Worm (Caenorhabditis elegans): ENCODE results near the gene K12H6.8.
A peak's percentile ranks its signal among the peaks of the same experiment; 100 is the strongest.

Gene K12H6.8

ce11 chrII:2783380-2783779 is 44.3 kb upstream of the K12H6.8 start:
- TF ChIP-seq set-16 (GFP tag; IDR thresholded peaks at IDR 0.05): peak; percentile 86
- TF ChIP-seq gei-8 (GFP tag; optimal IDR thresholded peaks at IDR 0.05): no peak

- TF ChIP-seq F44E2.7 (GFP tag; IDR thresholded peaks at IDR 0.05) (no peak), unc-62 (GFP tag; optimal IDR thresholded peaks at IDR 0.05 in 1 of 2) (peak in 1 of 2 experiments; percentile 14), unc-62 (tag; optimal IDR thresholded peaks at IDR 0.05) (no peak), set-16 (GFP tag; IDR thresholded peaks at IDR 0.05) (peak; percentile 92), aha-1 (tag) (peak; percentile 37)
These were observed 41.9 kb upstream of the K12H6.8 start for ce11 chrII:2785787-2786186.

ce11 chrII:2787031-2787512 is 40.6 kb upstream of the K12H6.8 start, which contains the start of the genes F08D12.12 and srpa-72:
Gene F08D12.12 (minus strand): TSS chrII:2787081.
Gene srpa-72 (plus strand): TSS chrII:2787481.
- TF ChIP-seq hmg-1.1 (GFP tag; IDR thresholded peaks at IDR 0.05): peak; percentile 59
- TF ChIP-seq daf-8 (GFP tag; IDR thresholded peaks at IDR 0.05): no peak
- TF ChIP-seq hlh-11 (tag; optimal IDR thresholded peaks at IDR 0.05): peak; percentile 28
- no peak for TF ChIP-seq daf-19 (GFP tag; conservative IDR thresholded peaks at IDR 0.05)
- TF ChIP-seq nhr-28 (tag; optimal IDR thresholded peaks at IDR 0.05): no peak
- peak in 1 of 2 experiments; percentile 55 for TF ChIP-seq unc-62 (GFP tag; optimal IDR thresholded peaks at IDR 0.05 in 1 of 2)
- TF ChIP-seq unc-62 (tag; optimal IDR thresholded peaks at IDR 0.05): no peak
- TF ChIP-seq ceh-44 (GFP tag; IDR thresholded peaks at IDR 0.05): 0 out of 2 replicates have a peak, but pooled peaks have one; percentile 28
- TF ChIP-seq mes-2 (tag; optimal IDR thresholded peaks at IDR 0.05; ENCODE audit: poor library complexity, severe bottlenecking): peak; percentile 74
- peak; percentile 37 for TF ChIP-seq dpl-1 (GFP tag; optimal IDR thresholded peaks at IDR 0.05)
- TF ChIP-seq zag-1 (tag; optimal IDR thresholded peaks at IDR 0.05): no peak
- TF ChIP-seq ceh-20 (GFP tag; IDR thresholded peaks at IDR 0.05): 0 out of 2 replicates have a peak, but pooled peaks have one; percentile 9
- peak in 1 of 2 experiments; percentile 21 for TF ChIP-seq hif-1 (tag; optimal IDR thresholded peaks at IDR 0.05)
- TF ChIP-seq rbr-2 (tag; optimal IDR thresholded peaks at IDR 0.05): peak; percentile 21
- no peak for TF ChIP-seq Y75B8A.6 (GFP tag; IDR thresholded peaks at IDR 0.05)

ce11 chrII:2787849-2788248 is 39.8 kb upstream of the K12H6.8 start:
- peak; percentile 76 for TF ChIP-seq set-16 (GFP tag; IDR thresholded peaks at IDR 0.05)
- TF ChIP-seq unc-62 (GFP tag; optimal IDR thresholded peaks at IDR 0.05 in 1 of 2): peak in 1 of 2 experiments; percentile 81
- TF ChIP-seq unc-62 (tag; optimal IDR thresholded peaks at IDR 0.05): no peak
- no peak for TF ChIP-seq nhr-28 (tag; optimal IDR thresholded peaks at IDR 0.05)
- no peak for TF ChIP-seq lir-3 (tag; optimal IDR thresholded peaks at IDR 0.05)

ce11 chrII:2791693-2792092 is 36.0 kb upstream of the K12H6.8 start:
- TF ChIP-seq set-16 (GFP tag; IDR thresholded peaks at IDR 0.05) (peak; percentile 56), spr-1 (tag; optimal IDR thresholded peaks at IDR 0.05) (no peak)

- TF ChIP-seq ceh-28 (tag; optimal IDR thresholded peaks at IDR 0.05) (peak; percentile 75), tag-97 (GFP tag; IDR thresholded peaks at IDR 0.05) (no peak), jun-1 (tag; optimal IDR thresholded peaks at IDR 0.05) (no peak), ZK337.2 (GFP tag; IDR thresholded peaks at IDR 0.05) (no peak), unc-62 (GFP tag; optimal IDR thresholded peaks at IDR 0.05 in 1 of 2) (peak in 1 of 2 experiments; percentile 51), unc-62 (tag; optimal IDR thresholded peaks at IDR 0.05) (no peak)
These were observed 32.3 kb upstream of the K12H6.8 start for ce11 chrII:2795413-2795812.

ce11 chrII:2796431-2796830 is 31.3 kb upstream of the K12H6.8 start:
- TF ChIP-seq set-16 (GFP tag; IDR thresholded peaks at IDR 0.05) (peak; percentile 48; the same call in 1 of the 2 replicates), nhr-102 (tag; optimal IDR thresholded peaks at IDR 0.05) (no peak)

- TF ChIP-seq nhr-237 (tag; optimal IDR thresholded peaks at IDR 0.05): no peak
- no peak for TF ChIP-seq saeg-2 (GFP tag; IDR thresholded peaks at IDR 0.05)
- TF ChIP-seq aha-1 (tag): peak; percentile 79
- TF ChIP-seq F10B5.3 (tag; optimal IDR thresholded peaks at IDR 0.05): no peak
- no peak for TF ChIP-seq madf-9 (GFP tag; conservative IDR thresholded peaks at IDR 0.05)
- no peak for TF ChIP-seq nhr-48 (tag; optimal IDR thresholded peaks at IDR 0.05)
- TF ChIP-seq daf-19 (GFP tag; conservative IDR thresholded peaks at IDR 0.05): no peak
These were observed 29.7 kb upstream of the K12H6.8 start for ce11 chrII:2797951-2798350.

Data from whole organism, L4 larva.